Worm (Caenorhabditis elegans) whole organism, mixed stage, embryonic: ENCODE data around the gene lron-12.

Experiments
- M03D4.4 ChIP-seq: sonication (generic microtip); optimal IDR thresholded peaks from 2 replicates; lab custom pipeline; 2017; ENCODE audit warnings: mild to moderate bottlenecking, missing genetic modification characterization, missing compliant biosample characterization
- bed-3 ChIP-seq: fragments of 200-800 bp; sonication (Bioruptor generic); optimal IDR thresholded peaks from 3 replicates; lab custom pipeline; 2018; ENCODE audit warnings: mild to moderate bottlenecking, missing genetic modification characterization, moderate library complexity, missing compliant biosample characterization
- blmp-1 ChIP-seq: fragments of 150-350 bp; optimal IDR thresholded peaks from 2 replicates; lab custom pipeline; 2014; ENCODE audit warnings: missing biosample characterization, missing genetic modification characterization
- ceh-39 ChIP-seq: fragments of 150-350 bp; optimal IDR thresholded peaks from 2 replicates; lab custom pipeline; 2014; ENCODE audit warnings: missing biosample characterization, missing genetic modification characterization
- ceh-43 ChIP-seq: fragments of 200-800 bp; sonication (Bioruptor generic); optimal IDR thresholded peaks from 2 replicates; lab custom pipeline; 2018; ENCODE audit warnings: mild to moderate bottlenecking, missing genetic modification characterization, moderate library complexity, missing compliant biosample characterization
- ceh-83 ChIP-seq: fragments of 200-800 bp; sonication (Bioruptor generic); optimal IDR thresholded peaks from 2 replicates; lab custom pipeline; 2018; ENCODE audit warnings: mild to moderate bottlenecking, missing genetic modification characterization, missing compliant biosample characterization
- ces-1 ChIP-seq: fragments of 150-350 bp; optimal IDR thresholded peaks from 2 replicates; lab custom pipeline; 2014; ENCODE audit warnings: missing biosample characterization, missing genetic modification reagents, missing genetic modification characterization
- drap-1 ChIP-seq: fragments of 200-800 bp; sonication (Bioruptor generic); optimal IDR thresholded peaks from 3 replicates; lab custom pipeline; 2018; ENCODE audit warnings: mild to moderate bottlenecking, missing genetic modification characterization, missing compliant biosample characterization
- elt-1 ChIP-seq: sonication (generic microtip); optimal IDR thresholded peaks from 2 replicates; lab custom pipeline; 2017; ENCODE audit warnings: missing genetic modification characterization, mild to moderate bottlenecking, missing compliant biosample characterization, antibody characterized with exemption, moderate library complexity, borderline replicate concordance; ENCODE audit not compliant: insufficient read depth
- elt-3 ChIP-seq: fragments of 150-350 bp; optimal IDR thresholded peaks from 2 replicates; lab custom pipeline; 2014; ENCODE audit warnings: missing biosample characterization, missing genetic modification characterization
- flh-1 ChIP-seq: fragments of 200-800 bp; sonication (Bioruptor generic); optimal IDR thresholded peaks from 2 replicates; lab custom pipeline; 2018; ENCODE audit warnings: mild to moderate bottlenecking, missing genetic modification characterization, moderate library complexity, missing compliant biosample characterization
- ham-2 ChIP-seq: fragments of 200-800 bp; sonication (Bioruptor generic); optimal IDR thresholded peaks from 2 replicates; lab custom pipeline; 2018; ENCODE audit warnings: mild to moderate bottlenecking, missing genetic modification characterization, missing compliant biosample characterization
- hlh-1 ChIP-seq: fragments of 150-350 bp; optimal IDR thresholded peaks from 2 replicates; lab custom pipeline; 2014; ENCODE audit warnings: missing biosample characterization, missing genetic modification reagents, missing genetic modification characterization
- lin-13 ChIP-seq: fragments of 150-350 bp; optimal IDR thresholded peaks from 2 replicates; lab custom pipeline; 2014; ENCODE audit warnings: missing biosample characterization, missing genetic modification characterization
- lin-32 ChIP-seq: fragments of 200-800 bp; sonication (Bioruptor generic); optimal IDR thresholded peaks from 2 replicates; lab custom pipeline; 2018; ENCODE audit warnings: mild to moderate bottlenecking, missing genetic modification characterization, missing compliant biosample characterization
- lsy-2 ChIP-seq: fragments of 150-350 bp; optimal IDR thresholded peaks from 2 replicates; lab custom pipeline; 2014; ENCODE audit warnings: missing biosample characterization, missing genetic modification characterization
- mab-5 ChIP-seq: fragments of 150-350 bp; optimal IDR thresholded peaks from 2 replicates; lab custom pipeline; 2014; ENCODE audit warnings: missing biosample characterization, missing genetic modification characterization
- mep-1 ChIP-seq: fragments of 150-350 bp; optimal IDR thresholded peaks from 2 replicates; lab custom pipeline; 2017; ENCODE audit warnings: missing biosample characterization, missing genetic modification reagents, missing genetic modification characterization, inconsistent platforms
- mls-2 ChIP-seq: sonication (generic microtip); optimal IDR thresholded peaks from 2 replicates; lab custom pipeline; 2016; ENCODE audit warnings: mild to moderate bottlenecking, missing genetic modification characterization, moderate library complexity, missing compliant biosample characterization
- nhr-12 ChIP-seq: fragments of 150-350 bp; optimal IDR thresholded peaks from 2 replicates; lab custom pipeline; 2014; ENCODE audit warnings: missing biosample characterization, missing genetic modification characterization
- nhr-237 ChIP-seq: fragments of 150-350 bp; optimal IDR thresholded peaks from 2 replicates; lab custom pipeline; 2014; ENCODE audit warnings: missing biosample characterization, missing genetic modification characterization
- nhr-28 ChIP-seq: fragments of 150-350 bp; optimal IDR thresholded peaks from 2 replicates; lab custom pipeline; 2014; ENCODE audit warnings: missing biosample characterization, missing genetic modification characterization
- nhr-76 ChIP-seq: sonication (generic microtip); optimal IDR thresholded peaks from 2 replicates; lab custom pipeline; 2017; ENCODE audit warnings: missing biosample characterization, missing genetic modification characterization
- pha-4 ChIP-seq: fragments of 150-350 bp; optimal IDR thresholded peaks from 2 replicates; lab custom pipeline; 2018; ENCODE audit warnings: missing biosample characterization, missing genetic modification reagents, missing genetic modification characterization
- sem-2 ChIP-seq: fragments of 200-800 bp; sonication (Bioruptor generic); optimal IDR thresholded peaks from 2 replicates; lab custom pipeline; 2018; ENCODE audit warnings: mild to moderate bottlenecking, missing genetic modification characterization, missing compliant biosample characterization
- snpc-4 ChIP-seq: fragments of 150-350 bp; optimal IDR thresholded peaks from 2 replicates; lab custom pipeline; 2014; ENCODE audit warnings: missing biosample characterization, missing genetic modification characterization
- tbx-8 ChIP-seq: fragments of 200-800 bp; sonication (Bioruptor generic); optimal IDR thresholded peaks from 2 replicates; lab custom pipeline; 2018; ENCODE audit warnings: mild to moderate bottlenecking, missing genetic modification characterization, moderate library complexity, missing compliant biosample characterization
- unc-120 ChIP-seq: sonication (generic microtip); optimal IDR thresholded peaks from 2 replicates; lab custom pipeline; 2017; ENCODE audit warnings: missing genetic modification characterization, missing compliant biosample characterization; ENCODE audit not compliant: poor library complexity, severe bottlenecking
- unc-39 ChIP-seq: fragments of 150-350 bp; optimal IDR thresholded peaks from 2 replicates; lab custom pipeline; 2014; ENCODE audit warnings: missing biosample characterization, missing genetic modification characterization
- unc-62 ChIP-seq: fragments of 150-350 bp; optimal IDR thresholded peaks from 2 replicates; lab custom pipeline; 2014; ENCODE audit warnings: missing biosample characterization, missing genetic modification reagents, missing genetic modification characterization
- zip-8 ChIP-seq: fragments of 150-350 bp; optimal IDR thresholded peaks from 2 replicates; lab custom pipeline; 2014; ENCODE audit warnings: missing biosample characterization, missing genetic modification characterization
- ztf-11 ChIP-seq: fragments of 150-350 bp; optimal IDR thresholded peaks from 2 replicates; lab custom pipeline; 2014; ENCODE audit warnings: missing biosample characterization, missing genetic modification characterization

lron-12 gene

DNA sequence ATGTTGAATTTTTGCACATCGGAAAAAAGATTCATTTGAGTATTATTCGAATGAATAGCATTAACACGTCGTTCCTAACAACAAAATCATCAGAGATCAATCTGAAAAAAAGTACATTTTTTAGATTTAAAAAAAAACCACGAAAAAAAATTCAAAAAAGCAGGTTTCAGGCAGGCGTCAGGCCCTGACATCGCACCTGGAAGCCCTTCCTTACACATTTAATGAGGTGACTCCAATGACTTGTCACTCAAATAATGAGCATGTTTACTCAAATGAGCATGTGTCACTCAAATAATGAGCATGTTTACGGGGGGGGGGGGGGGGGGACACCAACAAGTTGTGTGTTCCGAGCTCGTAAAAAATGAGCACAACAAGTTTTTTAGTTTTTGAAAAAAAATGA is at the start of gene lron-12:
TSS of gene lron-12 (minus strand) at position 101 of the 400 bp plus-strand sequence.
- TF ChIP-seq drap-1 (GFP tag; lab: Kevin White, UChicago) (no peak), nhr-28 (tag; lab: Kevin White, UChicago) (no peak), hlh-1 (tag; lab: Kevin White, UChicago) (no peak), lsy-2 (tag; lab: Kevin White, UChicago) (no peak), nhr-12 (tag; lab: Kevin White, UChicago) (no peak), lin-13 (tag; lab: Kevin White, UChicago) (no peak), zip-8 (tag; lab: Kevin White, UChicago) (no peak), pha-4 (tag; lab: Kevin White, UChicago) (no peak), unc-39 (tag; lab: Kevin White, UChicago) (no peak), ces-1 (GFP tag; lab: Kevin White, UChicago) (no peak), bed-3 (GFP tag; lab: Kevin White, UChicago) (no peak), ceh-39 (tag; lab: Kevin White, UChicago) (no peak), nhr-76 (tag; lab: Kevin White, UChicago) (no peak), mep-1 (tag; lab: Kevin White, UChicago) (no peak), ceh-43 (no peak), mls-2 (tag; lab: Kevin White, UChicago) (no peak), mab-5 (tag; lab: Kevin White, UChicago) (no peak)

DNA sequence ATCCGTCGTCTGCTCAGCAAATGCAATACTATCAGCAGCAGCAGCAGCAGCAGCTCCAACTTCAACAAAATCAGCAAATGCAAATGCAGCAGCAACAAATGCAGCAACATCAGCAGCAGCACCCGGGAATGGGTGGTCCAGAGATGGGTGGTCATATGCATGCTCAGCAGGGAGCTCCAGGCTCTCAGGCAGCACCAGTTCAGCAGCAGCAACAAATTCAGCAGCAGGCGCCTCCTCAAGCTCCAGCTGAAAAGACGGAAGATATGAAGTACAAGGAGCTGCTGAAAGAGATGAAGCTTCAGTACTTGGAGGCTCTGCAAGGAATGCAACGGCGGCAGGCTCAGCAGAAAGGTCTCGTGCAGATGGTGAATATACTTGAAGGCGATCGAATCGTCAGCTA is 48.7 kb upstream of the lron-12 start:
- TF ChIP-seq flh-1 (GFP tag; lab: Kevin White, UChicago) (no peak), ceh-83 (no peak), nhr-12 (tag; lab: Kevin White, UChicago) (no peak), unc-39 (tag; lab: Kevin White, UChicago) (no peak), elt-3 (no peak), blmp-1 (tag; lab: Kevin White, UChicago) (no peak), ztf-11 (tag; lab: Kevin White, UChicago) (no peak), bed-3 (GFP tag; lab: Kevin White, UChicago) (no peak), M03D4.4 (no peak), snpc-4 (tag; lab: Kevin White, UChicago) (no peak), unc-120 (no peak), lin-32 (GFP tag; lab: Kevin White, UChicago) (no peak), lin-13 (tag; lab: Kevin White, UChicago) (no peak), elt-1 (tag; lab: Kevin White, UChicago) (no peak)
- TF ChIP-seq, all 35 proteins: peak for 0

DNA sequence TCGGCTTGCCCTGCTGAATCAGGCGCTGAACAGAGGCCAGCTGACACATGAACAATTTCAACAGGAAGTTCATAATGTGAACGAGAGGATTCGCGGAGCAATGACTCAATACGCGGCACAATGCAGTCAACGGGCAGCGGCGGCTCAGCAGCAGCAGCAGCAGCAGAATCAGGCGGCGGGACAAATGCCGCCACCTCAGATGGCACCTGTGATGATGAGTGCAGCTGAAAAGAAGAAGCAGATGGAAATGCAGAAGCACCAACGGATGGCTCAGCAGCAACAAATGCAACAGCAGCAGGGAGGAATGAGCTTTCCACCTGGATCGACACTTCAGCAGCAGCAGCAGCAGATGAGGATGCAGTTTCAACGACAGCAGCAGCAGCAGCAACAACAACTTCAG is 47.0 kb upstream of the lron-12 start:
- TF ChIP-seq unc-120 (no peak), lsy-2 (tag; lab: Kevin White, UChicago) (no peak), lin-32 (GFP tag; lab: Kevin White, UChicago) (no peak), elt-1 (tag; lab: Kevin White, UChicago) (no peak), unc-62 (no peak), mls-2 (tag; lab: Kevin White, UChicago) (no peak), pha-4 (tag; lab: Kevin White, UChicago) (no peak), ham-2 (GFP tag; lab: Kevin White, UChicago) (no peak), sem-2 (no peak), unc-39 (tag; lab: Kevin White, UChicago) (no peak), nhr-237 (tag; lab: Kevin White, UChicago) (no peak), hlh-1 (tag; lab: Kevin White, UChicago) (no peak)

DNA sequence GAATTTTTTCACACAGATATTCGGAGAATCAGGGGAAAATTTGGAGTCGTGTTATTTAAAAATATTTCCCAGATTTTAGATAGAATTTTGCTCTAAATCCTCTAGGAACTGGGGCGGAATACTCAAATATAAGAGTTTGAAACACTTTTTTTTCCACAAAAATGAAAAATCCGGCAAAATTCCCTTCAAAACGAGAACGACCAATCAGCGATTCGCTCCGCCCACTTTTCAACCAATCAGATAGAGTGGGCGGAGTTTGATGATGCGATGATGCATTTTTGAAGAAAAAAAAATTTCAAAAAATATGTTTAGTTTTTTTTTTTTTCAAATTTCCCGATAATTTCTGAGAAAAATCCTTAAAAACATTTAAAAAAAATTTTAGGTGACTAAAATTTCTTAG is 46.1 kb upstream of the lron-12 start:
- TF ChIP-seq lin-13 (tag; lab: Kevin White, UChicago): no peak
- no peak for TF ChIP-seq blmp-1 (tag; lab: Kevin White, UChicago)
- no peak for TF ChIP-seq mls-2 (tag; lab: Kevin White, UChicago)
- TF ChIP-seq ham-2 (GFP tag; lab: Kevin White, UChicago): no peak
- TF ChIP-seq ceh-43: no peak
- TF ChIP-seq pha-4 (tag; lab: Kevin White, UChicago): no peak
- TF ChIP-seq mep-1 (tag; lab: Kevin White, UChicago): no peak
- no peak for TF ChIP-seq M03D4.4
- TF ChIP-seq ztf-11 (tag; lab: Kevin White, UChicago): no peak
- TF ChIP-seq nhr-12 (tag; lab: Kevin White, UChicago): no peak
- no peak for TF ChIP-seq unc-39 (tag; lab: Kevin White, UChicago)

DNA sequence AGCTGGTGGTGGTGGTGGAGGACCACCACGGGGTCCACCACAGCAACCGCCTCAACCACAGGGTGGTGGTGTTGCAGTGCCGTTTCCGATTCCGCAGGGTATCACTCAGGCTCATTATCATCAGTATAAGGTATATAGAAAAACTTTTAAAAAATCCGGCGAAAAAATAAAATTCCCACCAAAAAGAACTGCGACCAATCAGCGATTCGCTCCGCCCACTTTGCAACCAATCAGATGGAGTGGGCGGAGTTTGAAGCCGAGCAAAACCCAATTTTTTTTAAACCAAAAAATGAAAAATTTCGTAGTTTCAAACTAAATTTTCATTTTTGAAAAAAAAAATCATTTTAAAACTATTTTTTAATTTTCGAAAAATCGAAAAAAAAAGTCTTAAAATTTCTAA is 42.6 kb upstream of the lron-12 start:
- TF ChIP-seq tbx-8 (GFP tag; lab: Kevin White, UChicago) (no peak), elt-3 (no peak), ztf-11 (tag; lab: Kevin White, UChicago) (no peak), ceh-39 (tag; lab: Kevin White, UChicago) (no peak), blmp-1 (tag; lab: Kevin White, UChicago) (no peak), drap-1 (GFP tag; lab: Kevin White, UChicago) (no peak), hlh-1 (tag; lab: Kevin White, UChicago) (no peak), unc-120 (no peak), lsy-2 (tag; lab: Kevin White, UChicago) (no peak), M03D4.4 (no peak), ham-2 (GFP tag; lab: Kevin White, UChicago) (no peak), flh-1 (GFP tag; lab: Kevin White, UChicago) (no peak), nhr-12 (tag; lab: Kevin White, UChicago) (no peak), elt-1 (tag; lab: Kevin White, UChicago) (no peak)
